Worm (Caenorhabditis elegans) whole organism, L2 larva: ENCODE data around the gene M70.5.

Source experiments
- ZK546.5 ChIP-seq: sonication (generic microtip); optimal IDR thresholded peaks from 2 replicates; lab custom pipeline; 2017; ENCODE audit warnings: missing biosample characterization, missing genetic modification characterization
- ama-1 ChIP-seq: fragments of 150-350 bp; optimal IDR thresholded peaks from 2 replicates; lab custom pipeline; 2018; ENCODE audit warnings: inconsistent platforms
- blmp-1 ChIP-seq: sonication (generic microtip); optimal IDR thresholded peaks from 2 replicates; lab custom pipeline; 2017; ENCODE audit warnings: missing genetic modification characterization, mild to moderate bottlenecking, missing compliant biosample characterization, antibody characterized with exemption, moderate library complexity; ENCODE audit not compliant: insufficient read depth
- ceh-16 ChIP-seq: fragments of 150-350 bp; optimal IDR thresholded peaks from 2 replicates; lab custom pipeline; 2014; ENCODE audit warnings: missing biosample characterization, missing genetic modification characterization
- crh-2 ChIP-seq: sonication (generic microtip); optimal IDR thresholded peaks from 2 replicates; lab custom pipeline; 2017; ENCODE audit warnings: missing biosample characterization, missing genetic modification characterization
- dmd-4 ChIP-seq: sonication (generic microtip); optimal IDR thresholded peaks from 2 replicates; lab custom pipeline; 2017; ENCODE audit warnings: missing biosample characterization, missing genetic modification characterization
- elt-3 ChIP-seq: sonication (generic microtip); optimal IDR thresholded peaks from 2 replicates; lab custom pipeline; 2017; ENCODE audit warnings: missing biosample characterization, missing genetic modification characterization
- lin-11 ChIP-seq: fragments of 150-350 bp; sonication (generic microtip); optimal IDR thresholded peaks from 2 replicates; lab custom pipeline; 2014; ENCODE audit warnings: missing biosample characterization, missing genetic modification characterization, inconsistent platforms, mixed read lengths
- mbf-1 ChIP-seq: sonication (generic microtip); optimal IDR thresholded peaks from 2 replicates; lab custom pipeline; 2017; ENCODE audit warnings: missing biosample characterization, missing genetic modification characterization
- nhr-11 ChIP-seq: fragments of 150-350 bp; optimal IDR thresholded peaks from 2 replicates; lab custom pipeline; 2014; ENCODE audit warnings: missing biosample characterization, missing genetic modification characterization
- nhr-12 ChIP-seq: fragments of 150-350 bp; optimal IDR thresholded peaks from 2 replicates; lab custom pipeline; 2014; ENCODE audit warnings: missing biosample characterization, missing genetic modification characterization
- skn-1 ChIP-seq: sonication (generic microtip); optimal IDR thresholded peaks from 2 replicates; lab custom pipeline; 2017; ENCODE audit warnings: missing biosample characterization, missing genetic modification characterization
- snpc-4 ChIP-seq: fragments of 150-350 bp; optimal IDR thresholded peaks from 2 replicates; lab custom pipeline; 2014; ENCODE audit warnings: missing biosample characterization, missing genetic modification characterization

ce11 chrIV:2314862-2315261, 39.4 kb upstream of the M70.5 start:
- TF ChIP-seq ama-1 (lab: Kevin White, UChicago) (no peak), skn-1 (tag; lab: Kevin White, UChicago) (no peak), nhr-11 (tag; lab: Kevin White, UChicago) (no peak), elt-3 (tag; lab: Kevin White, UChicago) (no peak), lin-11 (tag; lab: Kevin White, UChicago) (no peak), nhr-12 (tag; lab: Kevin White, UChicago) (no peak), crh-2 (tag; lab: Kevin White, UChicago) (no peak), mbf-1 (tag; lab: Kevin White, UChicago) (no peak), blmp-1 (tag; lab: Kevin White, UChicago) (no peak), dmd-4 (tag; lab: Kevin White, UChicago) (no peak), ZK546.5 (no peak), ceh-16 (tag; lab: Kevin White, UChicago) (no peak), snpc-4 (tag; lab: Kevin White, UChicago) (no peak)
